Worm (Caenorhabditis elegans): ENCODE results near the gene ZC262.7.

- no peak for TF ChIP-seq fkh-10 (GFP tag; optimal IDR thresholded peaks at IDR 0.05)
- no peak for TF ChIP-seq sup-37 (GFP tag; optimal IDR thresholded peaks at IDR 0.05)
- no peak for TF ChIP-seq nhr-19 (GFP tag; conservative IDR thresholded peaks at IDR 0.05)
Observed at ce11 chrIII:8368619-8369018, 24.5 kb upstream of the ZC262.7 start, which contains the start of gene R05D3.9.

Data from whole organism, L1 larva.